Worm (Caenorhabditis elegans): ENCODE measurements around the gene str-115.

DNA sequence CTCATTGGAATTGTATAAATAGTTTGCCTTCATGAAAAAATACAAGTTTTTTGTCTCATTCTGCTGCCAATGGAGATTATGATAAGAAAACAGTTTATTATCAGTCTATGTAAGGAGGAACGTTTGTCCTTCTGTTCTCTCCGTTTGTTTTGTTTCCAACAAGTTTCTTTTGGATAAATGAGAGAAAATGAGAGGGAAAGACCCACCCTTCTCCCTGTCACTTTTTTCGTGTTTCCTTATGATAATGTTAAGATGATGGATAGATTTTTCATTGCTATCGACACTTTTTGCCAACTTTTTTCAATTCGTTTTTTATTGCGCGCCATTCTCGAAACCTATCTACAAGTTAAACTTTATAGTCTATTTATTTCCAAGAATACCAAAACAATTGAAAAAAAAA lies 37.7 kb upstream of the str-115 start:
- TF ChIP-seq nhr-237 (tag; optimal IDR thresholded peaks at IDR 0.05) = no peak
- no peak for TF ChIP-seq F37D6.2 (tag; optimal IDR thresholded peaks at IDR 0.05)
- no peak for TF ChIP-seq fkh-10 (GFP tag; optimal IDR thresholded peaks at IDR 0.05)
- no peak for TF ChIP-seq unc-130 (GFP tag; optimal IDR thresholded peaks at IDR 0.05)
- no peak for TF ChIP-seq zip-2 (tag; optimal IDR thresholded peaks at IDR 0.05)
- no peak for TF ChIP-seq daf-8 (GFP tag; IDR thresholded peaks at IDR 0.05)
- no peak for TF ChIP-seq lin-39 (tag; optimal IDR thresholded peaks at IDR 0.05)
- TF ChIP-seq mxl-3 (GFP tag; optimal IDR thresholded peaks at IDR 0.05) = no peak
- TF ChIP-seq fos-1 (tag; optimal IDR thresholded peaks at IDR 0.05) = no peak
- no peak for TF ChIP-seq nhr-76 (tag; optimal IDR thresholded peaks at IDR 0.05)
- TF ChIP-seq mes-2 (tag; optimal IDR thresholded peaks at IDR 0.05; ENCODE audit: poor library complexity, severe bottlenecking) = no peak
- no peak for TF ChIP-seq ceh-82 (tag; optimal IDR thresholded peaks at IDR 0.05)

All from whole organism, L4 larva.